Worm (Caenorhabditis elegans) whole organism, L3 larva: ENCODE data around the gene srh-303.

Source experiments
- ceh-16 ChIP-seq: sonication (generic microtip); optimal IDR thresholded peaks from 2 replicates; lab custom pipeline; 2017; ENCODE audit warnings: missing biosample characterization, missing genetic modification characterization
- ceh-82 ChIP-seq: fragments of 150-350 bp; optimal IDR thresholded peaks from 2 replicates; lab custom pipeline; 2014; ENCODE audit warnings: missing biosample characterization, missing genetic modification characterization
- lsy-12 ChIP-seq: sonication (generic microtip); optimal IDR thresholded peaks from 2 replicates; lab custom pipeline; 2016; ENCODE audit warnings: mild to moderate bottlenecking, missing genetic modification characterization, missing compliant biosample characterization
- mml-1 ChIP-seq: fragments of 150-350 bp; sonication (generic microtip); optimal IDR thresholded peaks from 3 replicates; lab custom pipeline; 2014; ENCODE audit warnings: missing biosample characterization, missing genetic modification characterization
- nhr-12 ChIP-seq: fragments of 150-350 bp; optimal IDR thresholded peaks from 2 replicates; lab custom pipeline; 2014; ENCODE audit warnings: missing biosample characterization, missing genetic modification characterization
- nhr-28 ChIP-seq: fragments of 150-350 bp; optimal IDR thresholded peaks from 2 replicates; lab custom pipeline; 2014; ENCODE audit warnings: missing biosample characterization, missing genetic modification characterization
- snpc-4 ChIP-seq: fragments of 150-350 bp; optimal IDR thresholded peaks from 2 replicates; lab custom pipeline; 2014; ENCODE audit warnings: missing biosample characterization, missing genetic modification characterization
- unc-39 ChIP-seq: sonication (generic microtip); optimal IDR thresholded peaks from 4 replicates; lab custom pipeline; 2017; ENCODE audit warnings: missing biosample characterization, missing genetic modification characterization
- unc-62 ChIP-seq: fragments of 150-350 bp; sonication (generic microtip); optimal IDR thresholded peaks from 4 replicates; lab custom pipeline; 2014; ENCODE audit warnings: missing biosample characterization, missing genetic modification reagents, missing genetic modification characterization
- ztf-11 ChIP-seq: fragments of 150-350 bp; optimal IDR thresholded peaks from 2 replicates; lab custom pipeline; 2014; ENCODE audit warnings: missing biosample characterization, missing genetic modification characterization

- TF ChIP-seq ztf-11: no peak
- no peak for TF ChIP-seq ceh-82
- TF ChIP-seq nhr-12: no peak
- no peak for TF ChIP-seq snpc-4
- no peak for TF ChIP-seq unc-62
- TF ChIP-seq ceh-16 (tag; lab: Kevin White, UChicago): no peak
- no peak for TF ChIP-seq nhr-28
- TF ChIP-seq unc-39 (tag; lab: Kevin White, UChicago): no peak
- TF ChIP-seq lsy-12: no peak
- no peak for TF ChIP-seq mml-1 (tag; lab: Kevin White, UChicago)
Measured at ce11 chrV:17800538-17800937, 30.9 kb upstream of the srh-303 start, which contains the start of gene srh-287.
